Fruit fly (Drosophila melanogaster) Kc167 (cell line): ENCODE results near the gene Osi9.

Experiments
- Myc ChIP-seq: fragments of >200 bp; optimal IDR thresholded peaks from 2 replicates; lab custom pipeline; 2017; ENCODE audit warnings: missing external identifiers
- Sin3A ChIP-seq: fragments of >200 bp; optimal IDR thresholded peaks from 2 replicates; lab custom pipeline; 2018; ENCODE audit warnings: missing external identifiers
- h ChIP-seq: fragments of >200 bp; optimal IDR thresholded peaks from 3 replicates; lab custom pipeline; 2018; ENCODE audit warnings: missing external identifiers
- insv ChIP-seq: fragments of >200 bp; optimal IDR thresholded peaks from 3 replicates; lab custom pipeline; 2018; ENCODE audit warnings: missing external identifiers
- psq ChIP-seq: fragments of >200 bp; optimal IDR thresholded peaks from 2 replicates; lab custom pipeline; 2017; ENCODE audit warnings: missing external identifiers
- ttk ChIP-seq: sonication (Bioruptor generic); optimal IDR thresholded peaks from 2 replicates; lab custom pipeline; 2017; ENCODE audit warnings: missing external identifiers

Gene Osi9

DNA sequence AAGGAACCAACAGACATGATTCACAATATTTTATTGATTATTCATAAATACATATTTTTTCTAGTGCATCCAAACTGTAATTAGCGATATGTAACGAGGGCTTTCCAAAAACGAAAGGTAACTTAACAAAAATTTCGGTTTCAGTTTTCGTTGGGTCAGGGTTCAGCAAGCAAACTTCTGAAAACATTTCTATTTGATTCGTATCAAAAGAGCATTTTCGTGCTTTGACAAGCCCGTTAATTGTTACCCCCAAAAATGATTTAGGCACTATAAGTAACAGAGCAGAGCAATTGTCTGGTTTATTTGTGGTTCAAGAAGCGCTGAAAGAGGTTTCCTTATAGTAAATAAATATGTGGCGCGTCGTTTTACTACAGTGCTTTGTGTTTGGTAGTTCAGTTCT, 5.9 kb downstream of the Osi9 start, which contains the start of gene Osi10b:
Gene Osi10b, plus strand, starts transcription at position 301 of the 400 bp plus-strand sequence.
- TF ChIP-seq Sin3A (lab: Kevin White, UChicago) = no peak
- no peak for TF ChIP-seq psq

DNA sequence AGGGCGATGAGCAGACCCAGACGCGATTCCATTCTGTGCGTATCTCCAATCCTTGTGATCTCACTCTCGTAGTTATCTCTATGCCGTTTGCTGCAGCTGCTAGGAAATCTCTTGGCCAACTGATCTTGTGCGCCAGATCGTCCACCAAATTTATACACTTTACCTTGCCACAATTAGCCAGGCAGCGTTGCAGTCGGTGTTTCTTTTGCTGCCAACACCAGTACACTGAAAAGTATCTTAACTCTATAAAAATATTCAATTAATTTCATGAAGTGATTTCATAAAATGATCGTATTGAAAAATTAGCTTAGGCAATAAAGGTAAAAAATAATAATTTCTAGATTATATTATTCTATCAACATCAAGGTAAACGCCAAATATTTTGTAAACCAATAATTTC, 8.6 kb downstream of the Osi9 start, which contains the start of gene Osi11:
Gene Osi11, minus strand, starts transcription at position 101 of the 400 bp plus-strand sequence.
- TF ChIP-seq h (lab: Kevin White, UChicago) = no peak
- no peak for TF ChIP-seq Myc
- TF ChIP-seq Sin3A (lab: Kevin White, UChicago) = no peak
- no peak for TF ChIP-seq psq
- no peak for TF ChIP-seq ttk (lab: Kevin White, UChicago)
- no peak for TF ChIP-seq insv

DNA sequence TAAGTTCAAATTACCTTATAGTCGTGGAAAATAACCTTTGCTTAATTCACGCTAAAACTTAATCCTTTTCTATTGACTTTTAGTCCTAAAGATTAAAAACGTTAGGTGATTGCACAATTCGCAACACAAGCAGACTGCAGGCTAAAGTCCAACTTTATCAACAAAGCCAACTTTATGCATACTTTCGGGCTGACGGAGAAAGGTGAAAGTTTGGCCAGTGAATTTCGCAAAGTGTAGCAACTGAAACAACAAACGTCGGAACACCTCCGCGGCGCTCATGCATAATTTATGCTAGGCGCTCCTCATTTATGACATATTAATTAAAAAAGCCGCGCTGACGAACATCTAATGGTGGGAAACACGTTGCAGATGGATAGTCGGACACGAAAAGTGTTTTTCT, 10.0 kb downstream of the Osi9 start:
- TF ChIP-seq Sin3A (lab: Kevin White, UChicago) (no peak), insv (no peak)

DNA sequence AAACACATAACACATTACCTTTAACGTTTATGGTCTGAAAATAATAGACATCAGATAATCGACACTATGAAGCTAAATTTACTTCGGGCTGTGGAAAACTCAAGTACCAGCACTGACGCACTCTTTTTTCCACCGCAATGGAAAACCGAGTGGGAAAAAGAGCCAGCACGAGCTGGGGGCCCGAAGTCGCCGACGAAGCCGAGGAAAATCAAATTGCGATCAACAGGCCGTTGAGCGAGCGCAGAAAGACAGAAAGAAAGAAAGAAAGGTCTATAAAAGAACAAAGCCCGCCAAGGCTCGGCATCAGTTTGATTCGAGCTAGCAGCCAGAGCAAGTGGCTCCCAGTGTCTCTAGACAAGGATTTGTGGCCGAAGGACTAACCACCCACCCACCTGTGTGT, 18.2 kb downstream of the Osi9 start, which contains the start of gene Osi12:
Gene Osi12, plus strand, starts transcription at position 301 of the 400 bp plus-strand sequence.
- TF ChIP-seq Myc (no peak), h (lab: Kevin White, UChicago) (no peak), psq (no peak), ttk (lab: Kevin White, UChicago) (no peak), insv (no peak), Sin3A (lab: Kevin White, UChicago) (no peak)

DNA sequence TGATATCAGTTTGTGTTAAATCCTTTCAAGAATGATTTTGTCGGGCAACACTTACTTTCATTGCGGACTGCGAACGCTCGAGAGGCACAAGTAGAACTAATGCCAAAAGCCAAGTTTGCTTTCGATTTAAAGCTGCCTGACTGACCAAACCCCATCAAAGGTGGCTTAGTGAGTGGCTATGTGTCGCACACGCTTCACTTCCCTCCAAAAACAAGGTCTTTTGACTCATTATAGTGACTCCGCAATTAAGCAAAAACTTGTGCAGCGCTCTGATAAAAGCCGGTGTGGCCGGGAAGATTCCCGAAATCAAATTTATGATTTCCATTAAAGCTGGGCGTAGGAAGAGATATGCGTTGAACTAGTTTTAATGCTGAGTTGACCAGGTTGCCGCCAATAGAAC, 25.1 kb downstream of the Osi9 start, which contains the start of gene CG15597:
Gene CG15597, minus strand, starts transcription at position 101 of the 400 bp plus-strand sequence.
- TF ChIP-seq insv = no peak
- TF ChIP-seq h (lab: Kevin White, UChicago) = no peak

DNA sequence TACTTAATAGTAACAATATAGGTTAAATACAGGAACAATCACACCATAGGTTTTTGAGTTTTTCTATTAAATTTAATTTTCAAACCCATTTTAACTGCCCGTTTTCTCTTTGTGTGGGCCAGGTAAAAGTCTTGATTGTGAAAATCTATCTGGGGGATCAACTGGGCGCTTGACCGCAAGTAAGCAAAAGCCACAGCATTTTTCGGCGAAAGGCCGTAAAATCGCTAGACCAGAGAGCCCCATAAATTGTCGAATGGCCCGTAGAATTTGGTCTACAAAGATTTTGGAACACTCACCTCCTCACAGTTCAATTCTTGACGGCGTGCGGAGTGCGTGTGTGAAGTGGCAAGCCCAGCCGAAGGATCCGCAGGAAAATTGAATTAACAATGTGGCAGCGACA, 27.4 kb downstream of the Osi9 start, which contains the start of gene CG15594:
Gene CG15594, plus strand, starts transcription at position 301 of the 400 bp plus-strand sequence.
- TF ChIP-seq insv (no peak), Sin3A (lab: Kevin White, UChicago) (no peak), h (lab: Kevin White, UChicago) (no peak), psq (no peak), Myc (no peak), ttk (lab: Kevin White, UChicago) (no peak)

DNA sequence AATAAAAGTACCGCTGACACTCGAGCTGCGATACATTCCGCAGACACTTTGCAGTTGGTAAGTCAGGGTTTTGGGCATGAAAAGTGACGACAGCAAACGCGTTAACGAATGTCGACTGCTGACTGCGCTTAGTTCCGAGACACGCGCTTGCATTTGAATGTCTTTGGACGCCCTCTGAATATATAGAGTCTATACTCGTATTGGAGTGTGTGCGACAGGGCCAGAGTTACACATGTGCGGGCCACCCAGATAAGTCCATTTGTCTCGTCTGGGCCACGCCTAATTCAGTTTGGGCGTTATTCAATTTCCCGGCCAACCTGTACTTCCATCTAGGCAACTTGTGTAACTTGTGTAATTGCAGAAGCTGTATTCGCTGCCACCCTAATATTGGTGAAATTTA, 30.3 kb downstream of the Osi9 start:
- TF ChIP-seq psq = no peak
- TF ChIP-seq ttk (lab: Kevin White, UChicago) = no peak

DNA sequence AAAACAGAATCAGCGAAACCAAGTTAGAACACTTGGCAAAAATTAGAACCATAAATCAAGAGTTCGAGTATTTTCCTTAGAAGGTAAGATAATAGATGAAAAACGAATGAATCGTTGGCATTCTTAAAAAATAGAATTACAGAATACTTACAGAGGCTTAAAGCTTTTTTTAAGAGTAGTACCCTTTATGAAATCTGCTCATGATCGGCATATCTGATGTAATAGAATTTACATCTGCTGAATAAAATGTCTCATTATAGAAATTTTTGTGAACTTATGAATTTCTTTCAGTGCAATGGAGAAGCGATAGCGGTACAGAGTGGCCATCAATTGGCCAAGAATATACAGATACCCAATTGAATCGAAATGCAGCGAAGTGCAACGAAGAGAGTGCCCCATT, 31.4 kb downstream of the Osi9 start, which contains the start of gene Osi13:
Gene Osi13, plus strand, starts transcription at position 301 of the 400 bp plus-strand sequence.
- TF ChIP-seq h (lab: Kevin White, UChicago) = no peak
- TF ChIP-seq insv = no peak
- TF ChIP-seq psq = no peak
- TF ChIP-seq ttk (lab: Kevin White, UChicago) = no peak
- no peak for TF ChIP-seq Sin3A (lab: Kevin White, UChicago)
- TF ChIP-seq Myc = no peak

DNA sequence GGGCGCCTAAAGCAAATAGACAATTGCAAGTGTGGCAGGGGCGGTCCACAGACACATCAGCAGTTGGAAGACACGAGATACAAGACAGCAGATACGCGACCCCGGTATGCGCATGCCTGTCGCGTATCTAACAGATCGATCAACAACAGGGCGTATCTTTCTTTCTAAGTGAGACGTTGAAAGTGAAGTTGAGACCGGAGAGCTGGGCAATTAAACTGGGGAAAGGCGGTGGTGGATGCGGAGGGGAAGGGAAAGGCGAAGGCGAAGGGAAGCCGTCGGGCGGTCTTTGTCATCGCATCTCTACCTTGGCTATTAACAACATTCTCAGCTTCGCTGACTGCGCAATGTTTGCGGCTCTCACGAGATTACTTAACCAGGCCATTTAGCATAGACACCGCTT, 34.0 kb downstream of the Osi9 start:
- TF ChIP-seq h (lab: Kevin White, UChicago) (no peak), Sin3A (lab: Kevin White, UChicago) (no peak), insv (no peak), ttk (lab: Kevin White, UChicago) (no peak), Myc (no peak), psq (no peak)

DNA sequence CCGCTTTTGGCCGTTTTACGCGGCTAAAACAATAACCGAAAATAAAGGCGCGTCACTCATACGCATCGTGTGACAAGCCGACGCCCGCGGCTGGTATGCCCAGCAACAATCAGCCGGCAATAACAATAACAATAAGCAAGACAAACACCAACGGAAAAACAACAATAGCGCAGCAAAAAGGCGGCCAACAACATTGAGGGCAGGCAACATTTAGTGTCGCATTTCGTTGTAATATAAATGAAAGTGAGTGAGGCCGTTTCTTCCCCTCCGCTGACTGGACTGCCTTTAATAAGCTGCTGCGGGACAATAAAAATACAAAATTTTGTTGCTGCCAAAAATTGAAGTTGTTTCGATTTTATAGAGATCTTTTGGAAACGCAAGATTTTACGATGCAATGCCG, 37.2 kb downstream of the Osi9 start:
- TF ChIP-seq Sin3A (lab: Kevin White, UChicago) (no peak), ttk (lab: Kevin White, UChicago) (no peak), h (lab: Kevin White, UChicago) (no peak), psq (no peak), Myc (no peak), insv (no peak)

DNA sequence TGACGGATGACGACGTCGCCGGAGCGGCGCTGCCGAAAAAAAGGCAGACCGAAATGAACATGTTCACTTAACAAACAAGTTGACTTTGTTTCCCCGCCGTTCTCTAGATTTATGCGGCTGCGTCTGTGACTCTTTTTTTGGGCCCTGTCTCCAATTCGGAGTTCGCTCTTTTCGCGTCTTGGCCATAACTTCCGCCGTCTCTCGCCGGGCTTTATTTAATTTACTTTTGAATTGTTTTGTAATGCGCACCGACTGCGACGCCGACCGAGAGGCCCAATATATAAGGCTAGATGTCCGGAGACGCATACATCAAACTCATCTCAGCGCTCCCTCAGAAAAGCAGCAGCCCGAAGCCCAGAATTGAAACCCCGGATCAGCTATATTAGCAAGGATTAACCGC, 38.8 kb downstream of the Osi9 start, which contains the start of gene Osi14:
Gene Osi14, plus strand, starts transcription at position 301 of the 400 bp plus-strand sequence.
- no peak for TF ChIP-seq ttk (lab: Kevin White, UChicago)

DNA sequence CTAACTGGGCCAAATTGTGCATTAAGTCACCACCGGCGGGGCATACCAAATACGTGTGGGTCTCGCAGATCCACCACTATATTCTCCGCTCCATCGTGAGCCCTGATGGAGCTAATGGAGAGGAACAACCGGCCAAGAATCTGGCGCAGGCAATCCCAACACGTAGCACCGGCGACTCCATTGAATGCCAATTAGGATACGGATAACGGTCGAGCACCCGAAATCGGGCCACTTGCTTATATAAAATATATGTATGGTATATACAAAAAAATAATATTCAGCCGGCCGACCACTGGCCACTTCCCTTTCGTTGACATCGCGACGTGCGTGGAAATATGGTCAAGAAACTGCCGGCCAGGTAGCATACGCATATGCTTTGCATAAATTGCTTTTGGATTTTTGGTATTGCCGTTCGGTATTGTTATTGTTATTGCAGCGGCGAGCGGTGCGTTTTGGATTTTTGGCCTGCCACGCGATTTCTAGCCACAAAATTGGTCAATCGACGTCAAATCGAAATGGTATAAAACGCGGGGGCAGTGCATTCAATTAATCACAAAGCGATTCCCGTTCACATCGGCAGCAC, 41.3 kb downstream of the Osi9 start, which contains the start of gene Osi15:
Gene Osi15, plus strand, starts transcription at position 548 of the 583 bp plus-strand sequence.
- no peak for TF ChIP-seq h (lab: Kevin White, UChicago)
- no peak for TF ChIP-seq Myc
- no peak for TF ChIP-seq psq
- TF ChIP-seq ttk (lab: Kevin White, UChicago) = no peak
- TF ChIP-seq Sin3A (lab: Kevin White, UChicago) = no peak
- no peak for TF ChIP-seq insv

DNA sequence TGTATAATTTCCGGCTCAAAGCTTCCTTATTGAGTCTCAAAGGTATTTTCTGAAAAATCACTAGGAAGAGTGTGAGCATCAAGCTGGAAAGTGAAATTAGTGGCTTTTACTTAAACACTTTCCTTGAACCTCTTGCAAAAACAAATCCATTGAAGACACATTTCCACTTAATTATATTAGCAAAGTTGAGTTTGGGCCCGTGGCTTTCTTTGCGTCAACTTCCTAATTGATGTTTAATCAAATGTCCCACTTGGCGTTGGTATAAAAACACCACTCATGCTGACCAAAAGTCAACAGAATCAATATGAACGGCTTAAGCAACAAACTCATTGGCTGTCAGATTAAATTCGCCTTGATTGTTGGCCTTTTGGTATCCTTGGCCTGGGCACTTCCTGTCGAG, 43.7 kb downstream of the Osi9 start, which contains the start of gene CG46396:
Gene CG46396, plus strand, starts transcription at position 301 of the 400 bp plus-strand sequence.
- no peak for TF ChIP-seq h (lab: Kevin White, UChicago)
- no peak for TF ChIP-seq ttk (lab: Kevin White, UChicago)
- TF ChIP-seq insv = no peak
- no peak for TF ChIP-seq psq
- no peak for TF ChIP-seq Myc
- no peak for TF ChIP-seq Sin3A (lab: Kevin White, UChicago)

DNA sequence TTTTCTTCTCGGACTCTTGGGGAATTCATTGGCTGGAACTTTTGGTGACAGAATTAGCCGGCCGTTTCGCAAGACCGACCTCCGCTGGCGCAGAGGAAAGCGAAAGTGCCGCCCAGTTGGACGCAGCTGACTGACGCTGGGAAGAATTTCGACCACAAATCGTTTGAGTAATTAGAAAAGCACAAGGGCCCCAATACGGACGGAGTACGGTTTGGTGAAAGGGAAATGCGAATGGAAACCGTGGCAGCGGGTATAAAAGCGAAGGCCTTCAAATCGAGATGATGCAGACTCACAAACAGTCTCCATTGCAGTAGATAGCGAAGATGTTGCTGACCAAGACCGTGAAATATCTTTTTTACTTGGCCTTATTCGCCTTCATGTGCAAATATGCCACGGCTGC, 44.9 kb downstream of the Osi9 start, which contains the start of gene Osi16:
Gene Osi16, plus strand, starts transcription at position 301 of the 400 bp plus-strand sequence.
- TF ChIP-seq h (lab: Kevin White, UChicago) (no peak), Myc (no peak)
